Fruit fly (Drosophila melanogaster) whole organism, prepupa: ENCODE results near the gene CG43072.
A peak's percentile ranks its signal among the peaks of the same experiment; 100 is the strongest.

Source experiments
- Blimp-1 ChIP-seq: fragments of 200-800 bp; sonication (Bioruptor generic); optimal IDR thresholded peaks from 3 replicates; lab custom pipeline; 2017; ENCODE audit warnings: missing biosample characterization, missing genetic modification characterization, mild to moderate bottlenecking, moderate library complexity, missing genetic modification reagents
- CG10631 ChIP-seq: fragments of 200-800 bp; sonication (Bioruptor generic); optimal IDR thresholded peaks from 2 replicates; lab custom pipeline; 2016; ENCODE audit warnings: missing biosample characterization, missing genetic modification characterization
- CG11294 ChIP-seq: fragments of 200-800 bp; sonication (Bioruptor generic); IDR thresholded peaks from 2 replicates; pipeline ENCODE4 v1.3.6; 2022; ENCODE audit warnings: missing biosample characterization, missing genetic modification characterization
- CG11762 ChIP-seq: fragments of 200-800 bp; sonication (Bioruptor generic); optimal IDR thresholded peaks from 3 replicates; lab custom pipeline; 2016; ENCODE audit warnings: missing biosample characterization, missing genetic modification characterization; ENCODE audit not compliant: insufficient read depth
- CG16779 ChIP-seq: fragments of 200-800 bp; sonication (Bioruptor generic); optimal IDR thresholded peaks from 3 replicates; lab custom pipeline; 2017; ENCODE audit warnings: missing biosample characterization, mild to moderate bottlenecking, missing genetic modification characterization
- CG31627 ChIP-seq: fragments of 200-800 bp; sonication (Bioruptor generic); optimal IDR thresholded peaks from 3 replicates; lab custom pipeline; 2016; ENCODE audit warnings: missing biosample characterization, missing genetic modification characterization
- CG32006 ChIP-seq: fragments of 200-800 bp; sonication (Bioruptor generic); optimal IDR thresholded peaks from 3 replicates; lab custom pipeline; 2017; ENCODE audit warnings: missing biosample characterization, mild to moderate bottlenecking, missing genetic modification characterization
- CG3919 ChIP-seq: fragments of 200-800 bp; sonication (Bioruptor generic); optimal IDR thresholded peaks from 3 replicates; lab custom pipeline; 2016; ENCODE audit warnings: missing biosample characterization, missing genetic modification characterization
- CG4318 ChIP-seq: fragments of 200-800 bp; sonication (Bioruptor generic); optimal IDR thresholded peaks from 3 replicates; lab custom pipeline; 2017; ENCODE audit warnings: missing biosample characterization, mild to moderate bottlenecking, missing genetic modification characterization
- CG6163 ChIP-seq: fragments of 200-800 bp; sonication (Bioruptor generic); IDR thresholded peaks from 3 replicates; pipeline ENCODE4 v1.3.6; 2022; ENCODE audit warnings: missing biosample characterization, missing genetic modification characterization
- CG6808 ChIP-seq: fragments of 200-800 bp; sonication (Bioruptor generic); optimal IDR thresholded peaks from 3 replicates; lab custom pipeline; 2017; ENCODE audit warnings: missing biosample characterization, missing genetic modification characterization, mild to moderate bottlenecking, moderate library complexity, missing genetic modification reagents
- CG6854 ChIP-seq: fragments of 200-800 bp; sonication (Bioruptor generic); optimal IDR thresholded peaks from 2 replicates; lab custom pipeline; 2017; ENCODE audit warnings: missing biosample characterization, mild to moderate bottlenecking, missing genetic modification characterization
- CG7368 ChIP-seq: fragments of 200-800 bp; sonication (Bioruptor generic); optimal IDR thresholded peaks from 3 replicates; lab custom pipeline; 2016; ENCODE audit warnings: missing biosample characterization, missing genetic modification characterization
- CG8119 ChIP-seq: fragments of 200-800 bp; sonication (Bioruptor generic); IDR thresholded peaks from 3 replicates; pipeline ENCODE4 v1.3.6; 2022; ENCODE audit warnings: missing biosample characterization, missing genetic modification characterization
- CG9139 ChIP-seq: fragments of 200-800 bp; sonication (Bioruptor generic); optimal IDR thresholded peaks from 3 replicates; lab custom pipeline; 2017; ENCODE audit warnings: missing biosample characterization, mild to moderate bottlenecking, missing genetic modification characterization
- Eip75B ChIP-seq: fragments of 200-800 bp; sonication (Bioruptor generic); optimal IDR thresholded peaks from 3 replicates; lab custom pipeline; 2016; ENCODE audit warnings: missing biosample characterization, missing genetic modification characterization
- Eip78C ChIP-seq: fragments of 200-800 bp; sonication (Bioruptor generic); peaks from one replicate; lab custom pipeline; 2016; ENCODE audit warnings: missing biosample characterization, missing genetic modification characterization
- Eip93F ChIP-seq: fragments of 200-800 bp; sonication (Bioruptor generic); optimal IDR thresholded peaks from 2 replicates; lab custom pipeline; 2016; ENCODE audit warnings: missing biosample characterization, mild to moderate bottlenecking, missing genetic modification characterization
- Ets21C ChIP-seq: fragments of 200-800 bp; sonication (Bioruptor generic); optimal IDR thresholded peaks from 3 replicates; lab custom pipeline; 2016; ENCODE audit warnings: missing biosample characterization, missing genetic modification characterization
- Gug ChIP-seq: fragments of 200-800 bp; sonication (Bioruptor generic); IDR thresholded peaks from 2 replicates; pipeline ENCODE4 v1.3.6; 2022; ENCODE audit warnings: missing biosample characterization, missing genetic modification characterization
- Hr38 ChIP-seq: sonication (Bioruptor generic); optimal IDR thresholded peaks from 2 replicates; lab custom pipeline; 2016; ENCODE audit warnings: missing biosample characterization, missing genetic modification characterization
- Hr39 ChIP-seq: fragments of 200-800 bp; sonication (Bioruptor generic); optimal IDR thresholded peaks from 2 replicates; lab custom pipeline; 2016; ENCODE audit warnings: missing biosample characterization, missing genetic modification characterization
- Lpt ChIP-seq: fragments of 200-800 bp; sonication (Bioruptor generic); optimal IDR thresholded peaks from 3 replicates; lab custom pipeline; 2016; ENCODE audit warnings: missing biosample characterization, missing genetic modification characterization
- Met ChIP-seq: fragments of 200-800 bp; sonication (Bioruptor generic); optimal IDR thresholded peaks from 3 replicates; lab custom pipeline; 2016; ENCODE audit warnings: missing biosample characterization, missing genetic modification characterization
- Smox ChIP-seq: fragments of 200-800 bp; sonication (Bioruptor generic); optimal IDR thresholded peaks from 3 replicates; lab custom pipeline; 2016; ENCODE audit warnings: missing biosample characterization, missing genetic modification characterization
- Sox14 ChIP-seq: fragments of 200-800 bp; sonication (Bioruptor generic); optimal IDR thresholded peaks from 3 replicates; lab custom pipeline; 2016; ENCODE audit warnings: missing biosample characterization, missing genetic modification characterization
- Sox15 ChIP-seq: fragments of 200-800 bp; sonication (Bioruptor generic); optimal IDR thresholded peaks from 3 replicates; lab custom pipeline; 2016; ENCODE audit warnings: missing biosample characterization, missing genetic modification characterization
- achi ChIP-seq: fragments of 200-800 bp; sonication (Bioruptor generic); optimal IDR thresholded peaks from 3 replicates; lab custom pipeline; 2016; ENCODE audit warnings: missing biosample characterization, missing genetic modification characterization
- acj6 ChIP-seq: fragments of 200-800 bp; sonication (Bioruptor generic); optimal IDR thresholded peaks from 3 replicates; lab custom pipeline; 2016; ENCODE audit warnings: missing biosample characterization, missing genetic modification characterization
- dsx ChIP-seq: fragments of 200-800 bp; optimal IDR thresholded peaks from 3 replicates; lab custom pipeline; 2019; ENCODE audit warnings: missing biosample characterization, mild to moderate bottlenecking, missing genetic modification characterization, moderate library complexity; ENCODE audit not compliant: poor library complexity, severe bottlenecking
- eg ChIP-seq: fragments of 200-800 bp; sonication (Bioruptor generic); IDR thresholded peaks from 3 replicates; pipeline ENCODE4 v1.3.6; 2022; ENCODE audit warnings: missing biosample characterization, missing genetic modification characterization
- esn ChIP-seq: fragments of 200-800 bp; sonication (Bioruptor generic); optimal IDR thresholded peaks from 2 replicates; lab custom pipeline; 2016; ENCODE audit warnings: missing biosample characterization, mild to moderate bottlenecking, missing genetic modification characterization, moderate library complexity
- fd59A ChIP-seq: fragments of 200-800 bp; sonication (Bioruptor generic); optimal IDR thresholded peaks from 2 replicates; lab custom pipeline; 2017; ENCODE audit warnings: missing biosample characterization, mild to moderate bottlenecking, missing genetic modification characterization, missing genetic modification reagents
- fd85E ChIP-seq: fragments of 200-800 bp; sonication (Bioruptor generic); optimal IDR thresholded peaks from 3 replicates; lab custom pipeline; 2016; ENCODE audit warnings: missing biosample characterization, missing genetic modification characterization
- fkh ChIP-seq: fragments of 200-800 bp; sonication (Bioruptor generic); optimal IDR thresholded peaks from 3 replicates; lab custom pipeline; 2017; ENCODE audit warnings: missing biosample characterization, mild to moderate bottlenecking, missing genetic modification characterization, moderate library complexity
- lz ChIP-seq: fragments of 200-800 bp; sonication (Bioruptor generic); optimal IDR thresholded peaks from 3 replicates; lab custom pipeline; 2016; ENCODE audit warnings: missing biosample characterization, missing genetic modification characterization
- net ChIP-seq: fragments of 200-800 bp; sonication (Bioruptor generic); optimal IDR thresholded peaks from 3 replicates; lab custom pipeline; 2016; ENCODE audit warnings: missing biosample characterization, missing genetic modification characterization
- ss ChIP-seq, 2 experiments: fragments of 200-800 bp; sonication (Bioruptor generic); optimal IDR thresholded peaks; 2 replicates in 1 of 2; 3 replicates in 1 of 2; lab custom pipeline; 2017 to 2018; ENCODE audit warnings: mild to moderate bottlenecking in 2 of 2, missing biosample characterization in 2 of 2, missing genetic modification characterization in 2 of 2, moderate library complexity in 1 of 2
- svp ChIP-seq: fragments of 200-800 bp; sonication (Bioruptor generic); peaks from one replicate; lab custom pipeline; 2016; ENCODE audit warnings: missing biosample characterization, missing genetic modification characterization
- topi ChIP-seq: fragments of 200-800 bp; sonication (Bioruptor generic); optimal IDR thresholded peaks from 3 replicates; lab custom pipeline; 2016; ENCODE audit warnings: missing biosample characterization, missing genetic modification characterization
- vri ChIP-seq: fragments of 200-800 bp; sonication (Bioruptor generic); optimal IDR thresholded peaks from 3 replicates; lab custom pipeline; 2016; ENCODE audit warnings: missing biosample characterization, mild to moderate bottlenecking, missing genetic modification characterization

Gene CG43072

DNA sequence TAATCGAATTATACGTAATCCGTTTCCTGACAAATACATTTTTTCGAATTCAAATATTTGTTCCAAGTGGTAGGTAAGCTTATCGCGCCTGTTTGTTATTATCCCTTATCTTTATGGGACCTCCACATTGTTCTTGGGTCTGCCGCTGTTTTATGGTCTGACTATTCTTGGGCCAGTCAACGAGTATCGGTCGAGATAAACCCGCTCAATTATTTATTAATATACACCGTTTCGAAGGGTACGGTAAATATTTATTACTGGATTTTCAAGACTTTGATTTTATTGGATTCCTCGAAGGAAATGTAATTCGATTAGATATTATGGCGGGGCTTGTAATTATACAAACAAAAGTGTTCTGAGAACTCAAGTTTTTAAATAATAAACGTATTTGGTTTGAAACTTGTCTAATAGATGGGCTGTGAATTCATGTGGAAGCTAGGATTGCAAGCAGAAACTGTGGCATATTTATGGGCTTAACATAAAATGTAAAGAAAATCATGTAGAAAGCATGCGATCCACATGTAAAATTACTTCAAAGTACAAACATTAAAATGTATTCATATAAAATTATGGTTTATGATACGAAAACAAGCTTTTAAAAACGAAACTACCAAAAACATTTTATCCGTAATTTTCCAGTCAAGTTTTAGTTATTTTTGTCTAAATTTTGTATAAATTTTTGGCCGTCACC, at the start of gene CG43072:
CG43072 (plus strand) TSS at position 641 of the 691 bp plus-strand sequence.
- peak; percentile 67 for TF ChIP-seq Eip78C (GFP tag; lab: Kevin White, UChicago)
- no peak for TF ChIP-seq CG6808
- TF ChIP-seq CG3919 = no peak
- TF ChIP-seq CG16779 = no peak
- no peak for TF ChIP-seq fd59A
- peak; percentile 30 for TF ChIP-seq vri
- no peak for TF ChIP-seq svp (GFP tag; lab: Kevin White, UChicago)
- TF ChIP-seq Eip93F (GFP tag; lab: Kevin White, UChicago) = peak; percentile 24
- TF ChIP-seq fkh (GFP tag; lab: Kevin White, UChicago) = peak; percentile 38
- no peak for TF ChIP-seq CG31627
- TF ChIP-seq Lpt = no peak
- TF ChIP-seq Met (GFP tag; lab: Kevin White, UChicago) = no peak
- no peak for TF ChIP-seq topi (GFP tag; lab: Kevin White, UChicago)
- peak in 1 of 2 experiments; percentile 6 for TF ChIP-seq ss (GFP tag; optimal IDR thresholded peaks at IDR 0.05; lab: Kevin White, UChicago)
- TF ChIP-seq Sox14 (GFP tag; lab: Kevin White, UChicago) = peak; percentile 4
- no peak for TF ChIP-seq CG9139 (GFP tag; lab: Kevin White, UChicago)

DNA sequence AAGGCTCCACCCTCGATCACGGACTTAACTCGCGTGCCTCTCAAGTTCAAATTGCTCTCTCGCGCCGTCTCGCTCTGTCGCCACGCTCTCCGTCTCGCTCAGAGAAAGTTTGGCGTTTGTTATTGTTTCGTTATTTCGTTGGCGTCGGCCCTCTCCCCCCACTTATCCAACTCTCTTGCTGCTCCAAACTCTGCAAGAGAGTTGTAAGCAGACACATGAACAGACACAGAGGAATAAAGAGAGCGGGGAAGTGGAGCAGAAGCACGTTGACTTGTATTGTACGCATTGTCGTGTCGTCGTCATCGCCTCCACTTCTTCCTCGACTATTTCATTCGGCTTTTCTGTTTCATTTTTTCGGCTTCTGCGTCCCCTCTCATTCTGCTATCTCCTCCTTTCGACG, 42.3 kb upstream of the CG43072 start:
- TF ChIP-seq dsx (GFP tag; lab: Kevin White, UChicago) = peak; percentile 60
- no peak for TF ChIP-seq CG10631 (GFP tag; lab: Kevin White, UChicago)
- no peak for TF ChIP-seq Sox15 (GFP tag; lab: Kevin White, UChicago)
- TF ChIP-seq CG32006 = no peak
- TF ChIP-seq CG7368 (GFP tag; lab: Kevin White, UChicago) = no peak
- peak; percentile 73 for TF ChIP-seq CG6163 (GFP tag; lab: Robert Waterston, UW)
- no peak for TF ChIP-seq topi (GFP tag; lab: Kevin White, UChicago)
- TF ChIP-seq CG6808 = no peak
- no peak for TF ChIP-seq Hr39
- peak; percentile 37 for TF ChIP-seq fkh (GFP tag; lab: Kevin White, UChicago)
- no peak for TF ChIP-seq CG11762
- no peak for TF ChIP-seq Gug (GFP tag; lab: Robert Waterston, UW)
- TF ChIP-seq Sox14 (GFP tag; lab: Kevin White, UChicago) = peak; percentile 50
- no peak for TF ChIP-seq CG9139 (GFP tag; lab: Kevin White, UChicago)
- peak; percentile 21 for TF ChIP-seq Eip75B (GFP tag; lab: Kevin White, UChicago)
- no peak for TF ChIP-seq achi (GFP tag; lab: Kevin White, UChicago)
- TF ChIP-seq svp (GFP tag; lab: Kevin White, UChicago) = peak; percentile 30
- no peak for TF ChIP-seq Hr38
- no peak for TF ChIP-seq Ets21C (GFP tag; lab: Kevin White, UChicago)
- no peak for TF ChIP-seq Blimp-1 (GFP tag; lab: Kevin White, UChicago)
- TF ChIP-seq eg (GFP tag; lab: Robert Waterston, UW) = peak; percentile 14; the same call in 1 of the 3 replicates
- TF ChIP-seq fd85E (GFP tag; lab: Kevin White, UChicago) = no peak
- TF ChIP-seq CG4318 (GFP tag; lab: Kevin White, UChicago) = no peak
- no peak for TF ChIP-seq CG11294 (GFP tag; lab: Robert Waterston, UW)
- peak; percentile 5 for TF ChIP-seq CG3919
- no peak for TF ChIP-seq net (GFP tag; lab: Kevin White, UChicago)
- no peak for TF ChIP-seq Smox (GFP tag; lab: Kevin White, UChicago)
- TF ChIP-seq esn = no peak
- peak; percentile 36; the same call in 1 of the 3 replicates for TF ChIP-seq CG8119 (GFP tag; lab: Robert Waterston, UW)
- TF ChIP-seq lz (GFP tag; lab: Kevin White, UChicago) = no peak
- no peak for TF ChIP-seq acj6 (GFP tag; lab: Kevin White, UChicago)
- peak; percentile 29 for TF ChIP-seq vri
- TF ChIP-seq CG6854 (GFP tag; lab: Kevin White, UChicago) = peak; percentile 42
